Worm (Caenorhabditis elegans) whole organism, late embryonic: ENCODE measurements around the gene C17C3.6.

ENCODE experiments used
- F13H6.1 ChIP-seq: sonication (generic microtip); optimal IDR thresholded peaks from 2 replicates; lab custom pipeline; 2016; ENCODE audit warnings: missing genetic modification characterization, missing compliant biosample characterization
- ceh-2 ChIP-seq: sonication (generic microtip); optimal IDR thresholded peaks from 2 replicates; lab custom pipeline; 2016; ENCODE audit warnings: missing genotype, missing genetic modification characterization, missing compliant biosample characterization
- ceh-22 ChIP-seq: sonication (generic microtip); optimal IDR thresholded peaks from 2 replicates; lab custom pipeline; 2017; ENCODE audit warnings: missing biosample characterization, missing genetic modification characterization
- ceh-34 ChIP-seq: sonication (generic microtip); optimal IDR thresholded peaks from 2 replicates; lab custom pipeline; 2016; ENCODE audit warnings: mild to moderate bottlenecking, missing genetic modification characterization, missing compliant biosample characterization
- dve-1 ChIP-seq: sonication (generic microtip); optimal IDR thresholded peaks from 2 replicates; lab custom pipeline; 2017; ENCODE audit warnings: antibody characterized with exemption, mild to moderate bottlenecking, missing genetic modification characterization, missing compliant biosample characterization
- ets-4 ChIP-seq: sonication (generic microtip); optimal IDR thresholded peaks from 2 replicates; lab custom pipeline; 2016; ENCODE audit warnings: missing genetic modification characterization, missing compliant biosample characterization
- nhr-11 ChIP-seq: fragments of 150-350 bp; optimal IDR thresholded peaks from 2 replicates; lab custom pipeline; 2014; ENCODE audit warnings: missing biosample characterization, missing genetic modification characterization
- odd-2 ChIP-seq: sonication (generic microtip); optimal IDR thresholded peaks from 2 replicates; lab custom pipeline; 2017; ENCODE audit warnings: antibody characterized with exemption, mild to moderate bottlenecking, missing genetic modification characterization, missing compliant biosample characterization
- pha-4 ChIP-seq: fragments of 150-350 bp; optimal IDR thresholded peaks from 2 replicates; lab custom pipeline; 2018; ENCODE audit warnings: missing biosample characterization, missing genetic modification reagents, missing genetic modification characterization
- pros-1 ChIP-seq: fragments of 150-350 bp; optimal IDR thresholded peaks from 2 replicates; lab custom pipeline; 2014; ENCODE audit warnings: missing biosample characterization, missing genetic modification reagents, missing genetic modification characterization
- syd-9 ChIP-seq: sonication (generic microtip); optimal IDR thresholded peaks from 2 replicates; lab custom pipeline; 2016; ENCODE audit warnings: mild to moderate bottlenecking, missing genetic modification characterization, moderate library complexity, missing compliant biosample characterization
- unc-3 ChIP-seq, 2 experiments: fragments of 200-800 bp in 1 of 2; sonication (Bioruptor generic) in 1 of 2; sonication (generic microtip) in 1 of 2; conservative IDR thresholded peaks in 1 of 2; optimal IDR thresholded peaks in 1 of 2; 2 replicates each; pipeline versions ENCODE4 v1.3.6 to Lab custom; 2016 to 2022; ENCODE audit warnings: missing compliant biosample characterization in 2 of 2, missing genetic modification characterization in 2 of 2, missing genetic modification reagents in 1 of 2
- zip-5 ChIP-seq: sonication (generic microtip); optimal IDR thresholded peaks from 2 replicates; lab custom pipeline; 2016; ENCODE audit warnings: missing genetic modification characterization, missing compliant biosample characterization

- no peak for TF ChIP-seq dve-1
- TF ChIP-seq pha-4, result no peak
- TF ChIP-seq unc-3 (GFP tag; conservative IDR thresholded peaks at IDR 0.05; lab: Robert Waterston, UW), result no peak
- no peak for TF ChIP-seq unc-3 (tag; optimal IDR thresholded peaks at IDR 0.05; lab: Kevin White, UChicago)
- TF ChIP-seq ceh-2 (tag; lab: Kevin White, UChicago), result no peak
- TF ChIP-seq ceh-22 (tag; lab: Kevin White, UChicago), result no peak
- TF ChIP-seq zip-5 (tag; lab: Kevin White, UChicago), result no peak
- no peak for TF ChIP-seq pros-1 (tag; lab: Kevin White, UChicago)
- TF ChIP-seq ceh-34 (tag; lab: Kevin White, UChicago), result no peak
- TF ChIP-seq syd-9 (tag; lab: Kevin White, UChicago), result no peak
- no peak for TF ChIP-seq F13H6.1 (tag; lab: Kevin White, UChicago)
- TF ChIP-seq ets-4, result no peak
- TF ChIP-seq nhr-11 (tag; lab: Kevin White, UChicago), result no peak
- TF ChIP-seq odd-2 (tag; lab: Kevin White, UChicago), result no peak
Observed at ce11 chrII:5557134-5557533, 7.3 kb downstream of the C17C3.6 start.
